Worm (Caenorhabditis elegans) whole organism, L3 larva: ENCODE results near the gene srbc-83.

Experiments
- aly-2 ChIP-seq: fragments of 150-350 bp; optimal IDR thresholded peaks from 2 replicates; lab custom pipeline; 2014; ENCODE audit warnings: missing biosample characterization, missing genetic modification characterization
- ama-1 ChIP-seq: fragments of 150-350 bp; optimal IDR thresholded peaks from 2 replicates; lab custom pipeline; 2018
- ceh-16 ChIP-seq: sonication (generic microtip); optimal IDR thresholded peaks from 2 replicates; lab custom pipeline; 2017; ENCODE audit warnings: missing biosample characterization, missing genetic modification characterization
- ceh-28 ChIP-seq: fragments of 150-350 bp; optimal IDR thresholded peaks from 2 replicates; lab custom pipeline; 2014; ENCODE audit warnings: missing biosample characterization, missing genetic modification reagents, missing genetic modification characterization
- ceh-82 ChIP-seq: fragments of 150-350 bp; optimal IDR thresholded peaks from 2 replicates; lab custom pipeline; 2014; ENCODE audit warnings: missing biosample characterization, missing genetic modification characterization
- ceh-9 ChIP-seq: sonication (generic microtip); optimal IDR thresholded peaks from 2 replicates; lab custom pipeline; 2018; ENCODE audit warnings: missing biosample characterization, missing genetic modification characterization
- daf-12 ChIP-seq: fragments of 150-350 bp; optimal IDR thresholded peaks from 2 replicates; lab custom pipeline; 2014; ENCODE audit warnings: missing biosample characterization, missing genetic modification reagents, missing genetic modification characterization
- egl-27 ChIP-seq: sonication (generic microtip); optimal IDR thresholded peaks from 4 replicates; lab custom pipeline; 2017; ENCODE audit warnings: missing biosample characterization, missing genetic modification reagents, missing genetic modification characterization
- elt-1 ChIP-seq: fragments of 150-350 bp; optimal IDR thresholded peaks from 2 replicates; lab custom pipeline; 2014; ENCODE audit warnings: missing biosample characterization, missing genetic modification characterization
- elt-2 ChIP-seq: sonication (generic microtip); optimal IDR thresholded peaks from 2 replicates; lab custom pipeline; 2016; ENCODE audit warnings: missing genetic modification reagents, mild to moderate bottlenecking, missing genetic modification characterization, missing compliant biosample characterization
- elt-3 ChIP-seq, 3 experiments: fragments of 150-350 bp in 1 of 3; sonication (generic microtip) in 2 of 3; optimal IDR thresholded peaks; 2 replicates in 2 of 3; 4 replicates in 1 of 3; lab custom pipeline; 2014 to 2017; ENCODE audit warnings: missing biosample characterization in 3 of 3, missing genetic modification characterization in 3 of 3
- fkh-10 ChIP-seq: sonication (generic microtip); optimal IDR thresholded peaks from 2 replicates; lab custom pipeline; 2017; ENCODE audit warnings: missing biosample characterization, missing genetic modification reagents, missing genetic modification characterization
- hmg-11 ChIP-seq: sonication (generic microtip); optimal IDR thresholded peaks from 2 replicates; lab custom pipeline; 2016; ENCODE audit warnings: missing genetic modification characterization, missing compliant biosample characterization
- lin-15B ChIP-seq: fragments of 150-350 bp; optimal IDR thresholded peaks from 2 replicates; lab custom pipeline; 2014; ENCODE audit warnings: missing biosample characterization, missing genetic modification characterization
- lin-39 ChIP-seq: fragments of 150-350 bp; optimal IDR thresholded peaks from 2 replicates; lab custom pipeline; 2018; ENCODE audit warnings: missing biosample characterization, missing genetic modification reagents, missing genetic modification characterization
- lsy-12 ChIP-seq: sonication (generic microtip); optimal IDR thresholded peaks from 2 replicates; lab custom pipeline; 2016; ENCODE audit warnings: mild to moderate bottlenecking, missing genetic modification characterization, missing compliant biosample characterization
- mml-1 ChIP-seq: fragments of 150-350 bp; sonication (generic microtip); optimal IDR thresholded peaks from 3 replicates; lab custom pipeline; 2014; ENCODE audit warnings: missing biosample characterization, missing genetic modification characterization
- nfya-1 ChIP-seq: sonication (generic microtip); optimal IDR thresholded peaks from 2 replicates; lab custom pipeline; 2017; ENCODE audit warnings: missing genetic modification characterization, mild to moderate bottlenecking, missing compliant biosample characterization, antibody characterized with exemption, moderate library complexity; ENCODE audit not compliant: insufficient read depth
- nhr-11 ChIP-seq: fragments of 150-350 bp; optimal IDR thresholded peaks from 2 replicates; lab custom pipeline; 2014; ENCODE audit warnings: missing biosample characterization, missing genetic modification characterization
- nhr-12 ChIP-seq: fragments of 150-350 bp; optimal IDR thresholded peaks from 2 replicates; lab custom pipeline; 2014; ENCODE audit warnings: missing biosample characterization, missing genetic modification characterization
- nhr-23 ChIP-seq: fragments of 150-350 bp; optimal IDR thresholded peaks from 2 replicates; lab custom pipeline; 2014; ENCODE audit warnings: missing biosample characterization, missing genetic modification reagents, missing genetic modification characterization
- nhr-237 ChIP-seq: fragments of 150-350 bp; optimal IDR thresholded peaks from 2 replicates; lab custom pipeline; 2014; ENCODE audit warnings: missing biosample characterization, missing genetic modification characterization
- nhr-28 ChIP-seq: fragments of 150-350 bp; optimal IDR thresholded peaks from 2 replicates; lab custom pipeline; 2014; ENCODE audit warnings: missing biosample characterization, missing genetic modification characterization
- nhr-67 ChIP-seq: fragments of 150-350 bp; optimal IDR thresholded peaks from 2 replicates; lab custom pipeline; 2014; ENCODE audit warnings: missing biosample characterization, missing genetic modification characterization
- nhr-76 ChIP-seq: fragments of 150-350 bp; sonication (generic microtip); optimal IDR thresholded peaks from 5 replicates; lab custom pipeline; 2014; ENCODE audit warnings: missing biosample characterization, missing genetic modification characterization
- pha-4 ChIP-seq: fragments of 150-350 bp; optimal IDR thresholded peaks from 2 replicates; lab custom pipeline; 2014; ENCODE audit warnings: missing biosample characterization, missing genetic modification reagents, missing genetic modification characterization
- pqm-1 ChIP-seq: fragments of 150-350 bp; optimal IDR thresholded peaks from 2 replicates; lab custom pipeline; 2017; ENCODE audit warnings: missing biosample characterization, missing genetic modification characterization, inconsistent platforms
- sea-2 ChIP-seq: fragments of 150-350 bp; sonication (generic microtip); optimal IDR thresholded peaks from 4 replicates; lab custom pipeline; 2014; ENCODE audit warnings: missing biosample characterization, missing genetic modification reagents, missing genetic modification characterization
- skn-1 ChIP-seq: fragments of 150-350 bp; optimal IDR thresholded peaks from 2 replicates; lab custom pipeline; 2014; ENCODE audit warnings: missing biosample characterization, missing genetic modification characterization
- snpc-4 ChIP-seq: fragments of 150-350 bp; optimal IDR thresholded peaks from 2 replicates; lab custom pipeline; 2014; ENCODE audit warnings: missing biosample characterization, missing genetic modification characterization
- tbx-2 ChIP-seq: sonication (generic microtip); optimal IDR thresholded peaks from 2 replicates; lab custom pipeline; 2016; ENCODE audit warnings: mild to moderate bottlenecking, missing genetic modification characterization, missing compliant biosample characterization
- unc-62 ChIP-seq: fragments of 150-350 bp; sonication (generic microtip); optimal IDR thresholded peaks from 4 replicates; lab custom pipeline; 2014; ENCODE audit warnings: missing biosample characterization, missing genetic modification reagents, missing genetic modification characterization
- ztf-11 ChIP-seq: fragments of 150-350 bp; optimal IDR thresholded peaks from 2 replicates; lab custom pipeline; 2014; ENCODE audit warnings: missing biosample characterization, missing genetic modification characterization
- ztf-4 ChIP-seq: fragments of 150-350 bp; optimal IDR thresholded peaks from 2 replicates; lab custom pipeline; 2014; ENCODE audit warnings: missing biosample characterization, missing genetic modification characterization

srbc-83 gene

DNA sequence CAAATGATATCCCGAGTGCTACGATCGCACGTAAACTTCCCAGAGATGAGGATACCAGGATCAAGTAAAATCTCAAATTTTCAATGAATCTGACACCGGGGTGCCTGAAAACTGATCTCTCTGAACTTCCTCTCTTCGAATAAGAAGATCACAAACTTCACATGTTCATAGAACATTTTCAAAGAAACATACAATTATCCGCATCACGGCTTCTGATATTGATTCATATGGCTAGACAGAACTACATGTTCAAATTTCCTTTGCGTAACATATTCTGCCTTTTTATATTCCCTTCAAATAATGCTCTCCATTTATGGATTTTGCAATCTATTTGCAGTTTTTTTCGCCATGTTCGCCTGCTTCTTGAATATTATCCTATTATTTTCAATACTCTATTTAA lies at the start of gene srbc-83:
Gene srbc-83 (plus strand): TSS at position 301 of the 400 bp plus-strand sequence.
- TF ChIP-seq hmg-11 (tag; lab: Kevin White, UChicago) (no peak), fkh-10 (GFP tag; lab: Kevin White, UChicago) (no peak), unc-62 (GFP tag; lab: Kevin White, UChicago) (no peak), ceh-9 (tag; lab: Kevin White, UChicago) (no peak), lin-15B (tag; lab: Kevin White, UChicago) (no peak), egl-27 (tag; lab: Kevin White, UChicago) (no peak), elt-2 (tag; lab: Kevin White, UChicago) (no peak), nhr-237 (tag; lab: Kevin White, UChicago) (no peak), daf-12 (tag; lab: Kevin White, UChicago) (no peak), nhr-23 (no peak), ceh-82 (tag; lab: Kevin White, UChicago) (no peak), nfya-1 (tag; lab: Kevin White, UChicago) (no peak), sea-2 (GFP tag; lab: Kevin White, UChicago) (no peak), pqm-1 (tag; lab: Kevin White, UChicago) (no peak)

- TF ChIP-seq lin-39 (tag; lab: Kevin White, UChicago) (no peak), ztf-11 (tag; lab: Kevin White, UChicago) (no peak), aly-2 (tag; lab: Kevin White, UChicago) (no peak), mml-1 (tag; lab: Kevin White, UChicago) (no peak), lsy-12 (tag; lab: Kevin White, UChicago) (no peak), hmg-11 (tag; lab: Kevin White, UChicago) (no peak), sea-2 (GFP tag; lab: Kevin White, UChicago) (no peak), daf-12 (tag; lab: Kevin White, UChicago) (no peak), tbx-2 (tag; lab: Kevin White, UChicago) (no peak), ama-1 (no peak), ceh-16 (tag; lab: Kevin White, UChicago) (no peak), nhr-237 (tag; lab: Kevin White, UChicago) (no peak), ceh-28 (no peak), fkh-10 (GFP tag; lab: Kevin White, UChicago) (no peak)
- TF ChIP-seq, all 47 proteins: peak for 0
Observed at ce11 chrV:16249105-16249504, 48.1 kb upstream of the srbc-83 start.

- TF ChIP-seq ceh-16 (tag; lab: Kevin White, UChicago) (no peak), nhr-12 (tag; lab: Kevin White, UChicago) (no peak), nhr-76 (tag; lab: Kevin White, UChicago) (no peak), skn-1 (tag; lab: Kevin White, UChicago) (no peak), lin-39 (tag; lab: Kevin White, UChicago) (no peak), pha-4 (tag; lab: Kevin White, UChicago) (no peak), elt-1 (no peak), nhr-28 (no peak), nhr-11 (tag; lab: Kevin White, UChicago) (no peak), nhr-237 (tag; lab: Kevin White, UChicago) (no peak), ceh-9 (tag; lab: Kevin White, UChicago) (no peak), ama-1 (no peak), snpc-4 (tag; lab: Kevin White, UChicago) (no peak), egl-27 (tag; lab: Kevin White, UChicago) (no peak), nhr-67 (tag; lab: Kevin White, UChicago) (no peak), fkh-10 (GFP tag; lab: Kevin White, UChicago) (no peak), ztf-4 (tag; lab: Kevin White, UChicago) (no peak), sea-2 (GFP tag; lab: Kevin White, UChicago) (no peak)
Observed at ce11 chrV:16253687-16254086, 43.5 kb upstream of the srbc-83 start, which contains the start of gene gcy-20. TSS of gene gcy-20 (minus strand) at chrV:16253787.

DNA sequence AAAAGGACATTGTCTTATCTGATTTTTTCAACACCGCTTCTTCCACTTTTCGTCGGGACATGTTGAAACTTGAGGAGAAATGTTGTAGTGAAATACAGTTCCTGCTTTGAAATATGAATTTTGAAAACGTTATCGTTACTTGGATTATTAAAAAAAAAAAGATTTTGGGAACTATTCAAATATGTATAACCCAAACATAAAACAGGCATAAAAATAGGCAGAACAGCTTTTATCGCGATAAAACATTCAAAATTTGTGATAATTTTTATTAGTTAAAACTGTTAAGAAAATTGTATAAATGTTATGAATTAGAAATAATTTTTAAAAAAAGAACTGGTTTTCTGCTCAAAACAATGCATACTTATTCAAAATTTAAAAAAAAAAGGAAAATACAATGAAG lies 40.8 kb upstream of the srbc-83 start, which contains the start of gene bgnt-1.3:
Gene bgnt-1.3 (minus strand): TSS at position 101 of the 400 bp plus-strand sequence.
- TF ChIP-seq elt-3 (tag; optimal IDR thresholded peaks at IDR 0.05; lab: Kevin White, UChicago) = no peak
- no peak for TF ChIP-seq hmg-11 (tag; lab: Kevin White, UChicago)
- TF ChIP-seq nhr-76 (tag; lab: Kevin White, UChicago) = no peak
